Fruit fly (Drosophila melanogaster) Kc167 (cell line): ENCODE results near the gene LysE.

Source experiments
- Myc ChIP-seq: fragments of >200 bp; optimal IDR thresholded peaks from 2 replicates; lab custom pipeline; 2017; ENCODE audit warnings: missing external identifiers
- Sin3A ChIP-seq: fragments of >200 bp; optimal IDR thresholded peaks from 2 replicates; lab custom pipeline; 2018; ENCODE audit warnings: missing external identifiers
- psq ChIP-seq: fragments of >200 bp; optimal IDR thresholded peaks from 2 replicates; lab custom pipeline; 2017; ENCODE audit warnings: missing external identifiers

DNA sequence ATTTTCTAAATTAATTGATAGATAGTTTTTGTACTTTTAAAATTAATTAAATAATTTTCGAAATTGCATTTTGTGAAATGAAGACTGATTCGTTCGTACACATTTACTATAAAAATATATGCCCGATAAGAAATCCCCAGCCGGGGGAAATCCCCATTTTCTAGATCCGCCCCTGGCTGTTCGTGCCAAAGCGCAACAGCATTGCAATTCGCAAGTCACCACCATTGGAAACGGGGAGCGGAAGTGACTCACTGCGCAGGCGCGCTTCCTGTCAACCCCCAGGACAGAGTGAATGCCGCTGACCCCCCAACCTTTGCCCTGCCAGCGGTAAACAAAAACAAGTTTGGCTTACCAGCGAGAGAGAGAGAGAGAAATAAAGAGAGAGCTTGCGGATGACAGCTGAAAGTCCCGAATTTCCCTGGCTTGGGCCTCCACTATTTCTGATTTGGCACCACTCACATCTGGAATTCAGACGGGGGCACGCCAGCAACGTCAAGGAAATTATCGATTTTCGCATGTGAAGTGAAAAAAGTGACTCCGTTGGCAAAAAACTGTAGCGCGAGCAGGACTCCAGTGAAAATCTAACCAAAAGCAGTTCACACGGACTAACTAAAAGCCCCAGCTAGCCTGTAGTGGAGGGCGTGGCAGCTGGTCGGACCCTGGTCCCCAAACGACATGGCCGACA, 16.6 kb upstream of the LysE start, which contains the start of gene Aplip1:
- TF ChIP-seq Sin3A (lab: Kevin White, UChicago) (no peak), Myc (lab: Kevin White, UChicago) (no peak), psq (no peak)
